Fruit fly (Drosophila melanogaster): ENCODE results near the gene CG8993.

Gene CG8993

DNA sequence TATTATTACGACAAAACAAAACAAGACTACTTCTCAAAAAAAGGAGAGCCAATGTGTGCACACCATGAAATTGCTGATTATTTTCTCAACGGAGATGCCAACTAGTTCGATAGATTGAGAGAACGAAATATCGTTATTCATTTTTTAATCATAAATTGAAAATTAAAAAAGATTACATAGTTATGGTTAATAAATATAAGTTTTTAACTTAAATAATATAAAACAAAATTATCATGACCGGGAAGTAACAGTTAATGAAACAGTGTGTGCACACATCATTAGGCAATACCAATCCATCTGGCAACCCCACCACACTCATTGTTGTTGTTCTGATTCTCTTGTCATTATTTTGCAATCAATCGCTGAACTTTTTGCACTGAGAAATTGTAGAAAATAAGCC is at the start of gene CG8993, which contains the start of gene CG1317:
Gene CG8993 (plus strand): TSS at position 318 of the 400 bp plus-strand sequence.
Gene CG1317 (minus strand): TSS at position 58 of the 400 bp plus-strand sequence.
- TF ChIP-seq pan (optimal IDR thresholded peaks at IDR 0.05) (no peak), usp (GFP tag; optimal IDR thresholded peaks at IDR 0.05) (no peak), psq (optimal IDR thresholded peaks at IDR 0.05) (no peak), CG8478 (optimal IDR thresholded peaks at IDR 0.05) (no peak), EcR (GFP tag; optimal IDR thresholded peaks at IDR 0.05) (no peak), Dll (optimal IDR thresholded peaks at IDR 0.05) (no peak)

DNA sequence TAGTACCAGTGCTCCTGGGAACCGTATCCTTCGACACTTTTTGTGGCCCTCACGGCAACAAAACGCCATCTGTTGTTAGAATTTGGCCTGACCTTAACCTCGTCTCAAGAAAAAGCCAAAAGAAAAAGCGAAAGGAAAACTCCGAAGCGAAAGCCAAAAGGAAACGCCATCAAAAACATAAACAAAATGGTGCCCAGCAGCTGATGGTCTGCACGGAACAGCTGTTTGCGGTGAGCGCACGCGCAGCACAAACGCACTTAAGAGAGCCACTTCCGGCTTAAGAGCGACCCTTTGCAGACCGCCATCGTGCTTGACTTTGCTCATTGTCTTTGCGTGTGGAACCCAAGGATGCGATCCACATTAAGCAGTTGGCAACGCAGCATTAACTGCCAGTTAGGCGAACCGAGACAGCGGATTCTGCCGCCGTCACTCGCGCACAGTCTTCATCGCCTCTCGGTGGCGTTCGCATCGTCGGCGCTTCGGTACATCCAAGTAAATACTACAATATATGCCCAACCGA is 49.7 kb upstream of the CG8993 start, which contains the start of gene MsR1:
Gene MsR1 (plus strand): TSS at position 437 of the 520 bp plus-strand sequence.
- TF ChIP-seq Dll (optimal IDR thresholded peaks at IDR 0.05) (no peak), EcR (GFP tag; optimal IDR thresholded peaks at IDR 0.05) (no peak), psq (optimal IDR thresholded peaks at IDR 0.05) (no peak), pan (optimal IDR thresholded peaks at IDR 0.05) (no peak), CG8478 (optimal IDR thresholded peaks at IDR 0.05) (no peak)

DNA sequence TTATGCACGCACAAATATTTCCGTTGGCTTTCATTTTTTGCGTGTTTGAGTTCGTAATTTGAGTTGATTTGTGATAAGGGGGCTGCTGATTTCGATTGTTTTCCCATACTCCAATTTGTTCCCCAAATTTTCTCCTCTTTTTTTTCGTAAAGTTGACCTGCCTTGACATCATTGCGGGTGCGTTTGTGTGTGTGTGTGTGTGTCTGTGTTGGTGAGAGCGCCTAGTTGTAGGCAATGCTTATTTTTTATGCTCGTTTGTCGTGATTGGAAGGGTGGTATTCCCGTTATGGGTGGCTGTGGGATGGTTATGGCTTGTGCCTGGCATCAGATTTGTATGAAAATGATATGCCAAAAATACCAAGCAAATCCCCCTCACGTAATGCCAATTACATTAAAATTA is 46.7 kb upstream of the CG8993 start:
- TF ChIP-seq pan (optimal IDR thresholded peaks at IDR 0.05): no peak

DNA sequence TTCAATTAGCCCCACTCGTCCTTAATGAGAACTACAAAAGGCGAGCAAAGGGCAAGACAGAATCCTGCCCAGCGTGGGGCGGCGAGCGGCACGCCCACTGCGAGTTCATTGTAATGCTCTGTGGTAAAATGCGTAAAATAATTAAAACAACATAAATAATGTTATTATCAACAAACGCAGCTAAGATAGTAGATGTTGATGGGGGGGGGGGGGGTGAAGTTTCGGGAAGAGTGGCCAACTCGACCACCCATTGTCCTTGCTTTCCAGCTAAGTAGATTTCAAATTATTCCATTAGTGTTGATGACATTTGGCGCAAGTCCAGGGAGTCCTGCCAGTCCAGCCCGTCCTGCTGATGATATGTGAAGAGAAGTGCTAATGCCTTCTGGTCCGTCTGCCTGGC is 43.2 kb upstream of the CG8993 start:
- no peak for TF ChIP-seq Dll (optimal IDR thresholded peaks at IDR 0.05)

DNA sequence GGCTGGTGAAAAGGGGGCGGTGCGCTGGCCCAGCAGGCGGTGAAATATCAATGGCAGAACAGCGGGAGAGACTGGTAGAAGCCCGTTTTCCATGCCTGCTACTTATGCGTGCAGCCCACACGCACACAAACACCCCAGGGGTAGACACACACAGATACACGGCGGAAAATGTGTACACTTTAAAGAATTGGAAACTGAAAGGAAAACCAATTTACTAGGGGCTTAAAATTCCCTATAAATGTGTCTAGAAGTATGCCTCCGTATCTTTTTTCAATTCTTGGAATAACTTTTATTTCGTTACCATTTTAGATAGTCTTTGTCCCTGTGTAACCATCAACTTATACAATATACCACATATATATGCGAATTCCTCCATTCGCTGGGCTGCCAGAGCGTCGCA is 39.8 kb upstream of the CG8993 start:
- TF ChIP-seq Dll (optimal IDR thresholded peaks at IDR 0.05) (no peak), EcR (GFP tag; optimal IDR thresholded peaks at IDR 0.05) (no peak), CG8478 (optimal IDR thresholded peaks at IDR 0.05) (no peak), psq (optimal IDR thresholded peaks at IDR 0.05) (no peak), pan (optimal IDR thresholded peaks at IDR 0.05) (no peak), usp (GFP tag; optimal IDR thresholded peaks at IDR 0.05) (no peak)

DNA sequence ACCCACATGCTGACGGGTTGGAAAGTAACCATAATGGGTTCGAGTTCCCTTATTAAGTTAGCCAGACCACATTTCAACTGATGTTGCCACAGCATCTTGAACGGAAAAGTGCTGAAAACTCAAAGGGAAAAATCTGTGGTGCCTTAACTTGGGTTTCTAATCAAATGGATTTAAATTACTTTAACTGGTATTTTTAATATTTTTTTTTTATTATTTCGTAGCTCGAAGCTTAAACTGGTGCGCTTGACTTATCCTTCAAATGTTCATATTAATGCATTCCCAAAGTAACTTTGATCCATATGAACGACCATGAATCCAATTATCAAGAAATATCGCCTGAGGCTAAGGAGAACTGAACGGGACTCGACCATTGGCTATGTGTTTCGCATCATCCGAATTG is 11.7 kb upstream of the CG8993 start, which contains the start of gene CG13801:
Gene CG13801 (plus strand): TSS at position 301 of the 400 bp plus-strand sequence.
- TF ChIP-seq psq (optimal IDR thresholded peaks at IDR 0.05): no peak
- no peak for TF ChIP-seq EcR (GFP tag; optimal IDR thresholded peaks at IDR 0.05)
- TF ChIP-seq Dll (optimal IDR thresholded peaks at IDR 0.05): no peak
- TF ChIP-seq pan (optimal IDR thresholded peaks at IDR 0.05): no peak
- TF ChIP-seq CG8478 (optimal IDR thresholded peaks at IDR 0.05): no peak
- no peak for TF ChIP-seq usp (GFP tag; optimal IDR thresholded peaks at IDR 0.05)

DNA sequence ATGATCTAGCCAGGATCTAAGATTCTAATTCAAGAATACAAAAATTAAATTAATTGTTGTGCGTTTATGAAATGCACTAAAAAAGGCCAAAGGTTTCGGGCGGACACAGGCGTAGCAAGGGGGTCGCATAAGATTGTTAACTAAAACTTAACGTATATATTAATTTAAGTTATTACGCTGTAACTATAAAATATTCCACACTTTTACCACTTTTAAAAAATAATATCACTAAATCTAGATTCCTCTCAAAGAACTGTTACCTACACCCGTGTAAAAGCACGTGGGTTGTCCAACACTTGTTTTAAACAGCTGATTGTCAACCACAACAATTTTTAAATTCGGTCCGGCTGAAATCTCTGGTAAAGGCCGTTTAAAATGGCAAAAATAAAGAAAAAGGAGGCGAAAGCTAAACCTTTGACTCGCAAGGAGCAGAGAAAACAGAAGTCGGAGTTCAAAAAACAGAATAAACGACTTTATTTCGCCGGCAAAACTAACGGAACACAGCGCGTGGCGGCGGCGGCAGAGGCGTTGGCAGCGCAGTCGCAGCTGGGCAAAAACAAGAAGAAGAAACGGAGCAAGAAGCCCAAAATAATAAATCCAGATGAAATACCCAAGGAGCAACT is 1.5 kb downstream of the CG8993 start, which contains the start of the genes mRpL23 and CG9004:
Gene mRpL23 (minus strand): TSS at position 284 of the 623 bp plus-strand sequence.
Gene CG9004 (plus strand): TSS at position 308 of the 623 bp plus-strand sequence.
- no peak for TF ChIP-seq Dll (optimal IDR thresholded peaks at IDR 0.05)
- TF ChIP-seq CG8478 (optimal IDR thresholded peaks at IDR 0.05): no peak
- no peak for TF ChIP-seq usp (GFP tag; optimal IDR thresholded peaks at IDR 0.05)
- TF ChIP-seq psq (optimal IDR thresholded peaks at IDR 0.05): no peak
- TF ChIP-seq EcR (GFP tag; optimal IDR thresholded peaks at IDR 0.05): no peak
- no peak for TF ChIP-seq pan (optimal IDR thresholded peaks at IDR 0.05)

DNA sequence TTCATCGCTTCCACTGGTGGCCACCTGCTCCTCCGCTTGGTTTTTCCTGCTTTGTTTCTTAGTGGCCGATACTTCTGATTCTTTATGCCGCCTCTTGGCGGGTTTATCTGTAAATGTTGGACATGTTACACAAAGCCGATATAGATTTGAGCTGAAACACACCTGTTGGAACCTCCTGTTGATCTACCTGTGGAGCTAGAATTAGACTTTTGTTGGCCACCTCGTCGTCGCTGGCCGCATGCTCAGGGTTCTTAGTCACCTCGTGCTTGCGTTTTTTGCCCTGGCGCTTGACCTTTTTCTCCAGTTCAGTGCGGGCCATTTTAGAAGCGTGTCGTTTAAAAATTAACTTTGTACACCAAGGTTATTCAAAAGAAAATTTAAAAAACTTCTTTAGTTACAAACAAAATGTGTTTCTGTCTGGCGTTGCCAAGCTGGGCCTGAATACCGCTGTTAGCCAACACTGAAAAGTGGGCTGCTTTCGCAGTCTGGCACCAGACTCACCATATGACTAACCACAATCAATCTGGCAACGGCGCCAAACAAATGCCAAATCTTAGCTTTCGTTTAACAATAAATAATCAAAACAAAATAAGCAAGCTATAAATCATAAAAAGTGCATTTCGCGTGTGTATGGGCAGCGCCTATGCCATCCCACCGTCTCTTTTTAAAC is 5.2 kb downstream of the CG8993 start, which contains the start of the genes CG15877 and Svil:
Gene CG15877 (minus strand): TSS at position 443 of the 670 bp plus-strand sequence.
Gene Svil (plus strand): TSS at position 542 of the 670 bp plus-strand sequence.
- TF ChIP-seq Dll (optimal IDR thresholded peaks at IDR 0.05): no peak
- TF ChIP-seq psq (optimal IDR thresholded peaks at IDR 0.05): no peak
- no peak for TF ChIP-seq EcR (GFP tag; optimal IDR thresholded peaks at IDR 0.05)
- TF ChIP-seq CG8478 (optimal IDR thresholded peaks at IDR 0.05): no peak

DNA sequence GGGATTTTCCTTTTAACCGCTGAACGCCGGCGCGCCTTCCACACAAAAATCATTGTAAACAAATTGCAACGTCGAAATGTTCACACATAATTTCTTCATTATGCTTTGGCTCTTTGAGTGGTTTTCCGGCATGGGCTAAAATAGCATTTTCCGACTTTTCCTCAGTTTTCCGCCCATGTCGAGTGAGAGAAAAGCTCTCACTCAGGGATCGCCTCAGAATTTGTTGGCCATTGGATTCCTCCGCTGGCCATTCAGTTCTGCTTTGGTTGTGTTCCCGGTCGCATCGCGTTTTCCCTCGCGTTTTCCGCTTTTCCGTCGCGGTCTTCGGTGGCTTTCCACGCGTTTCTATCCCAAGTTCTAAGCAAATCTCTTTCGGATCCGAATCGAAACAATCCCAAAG is 6.5 kb downstream of the CG8993 start:
- TF ChIP-seq usp (GFP tag; optimal IDR thresholded peaks at IDR 0.05): no peak
- no peak for TF ChIP-seq CG8478 (optimal IDR thresholded peaks at IDR 0.05)
- no peak for TF ChIP-seq EcR (GFP tag; optimal IDR thresholded peaks at IDR 0.05)

DNA sequence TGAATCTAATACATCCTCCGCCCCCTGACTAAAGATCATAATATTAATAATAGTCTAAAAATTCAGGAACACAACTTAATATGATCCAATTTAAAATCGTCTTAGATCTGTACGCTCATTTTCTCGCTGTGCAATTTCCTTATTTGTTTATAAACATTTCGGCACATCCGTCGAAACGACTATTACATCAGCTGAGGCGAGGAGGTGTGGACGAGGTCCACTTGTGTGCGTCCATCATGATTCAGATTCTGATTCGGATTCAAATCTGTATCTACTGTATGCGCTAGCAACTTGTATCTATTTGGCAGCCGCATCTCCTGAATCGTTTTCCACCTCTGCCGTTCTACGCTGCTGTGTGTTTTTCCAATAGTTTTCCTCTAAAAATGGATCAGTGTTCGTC is 7.5 kb downstream of the CG8993 start:
- TF ChIP-seq CG8478 (optimal IDR thresholded peaks at IDR 0.05) (no peak), Dll (optimal IDR thresholded peaks at IDR 0.05) (no peak), psq (optimal IDR thresholded peaks at IDR 0.05) (no peak), usp (GFP tag; optimal IDR thresholded peaks at IDR 0.05) (no peak), EcR (GFP tag; optimal IDR thresholded peaks at IDR 0.05) (no peak), pan (optimal IDR thresholded peaks at IDR 0.05) (no peak)

DNA sequence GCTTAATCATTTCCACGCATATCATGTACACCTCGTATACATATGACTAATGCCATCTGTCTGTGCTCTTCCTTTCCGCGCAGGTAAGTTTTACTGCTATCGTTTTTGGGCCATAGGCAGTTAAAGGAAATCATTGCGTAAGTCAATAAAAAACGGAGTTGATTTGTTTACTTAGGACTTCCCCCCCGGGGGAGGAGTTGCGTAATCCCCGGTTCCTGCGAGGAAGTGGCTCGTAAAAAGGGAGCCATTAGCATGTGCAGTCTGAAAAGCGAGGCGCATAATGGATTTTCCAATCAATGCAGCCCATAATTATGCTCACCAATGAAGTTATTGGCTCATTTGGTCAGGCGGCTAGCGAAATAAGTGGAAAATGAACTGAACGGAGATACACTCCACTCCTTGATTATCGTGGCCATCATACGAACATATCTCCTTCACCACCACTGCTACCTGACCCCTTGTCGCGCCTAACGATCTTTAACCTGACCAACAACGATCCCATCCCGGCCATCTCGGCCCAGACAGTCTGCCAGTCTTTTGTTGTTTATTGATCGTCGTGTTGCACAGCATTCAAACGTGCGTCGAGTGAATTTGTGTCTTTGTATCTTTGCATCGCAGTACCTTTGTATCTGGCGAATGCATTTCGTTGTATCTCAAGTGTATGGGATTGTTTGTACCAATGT is 13.5 kb downstream of the CG8993 start:
- TF ChIP-seq EcR (GFP tag; optimal IDR thresholded peaks at IDR 0.05) (no peak), psq (optimal IDR thresholded peaks at IDR 0.05) (no peak), pan (optimal IDR thresholded peaks at IDR 0.05) (no peak), Dll (optimal IDR thresholded peaks at IDR 0.05) (no peak), usp (GFP tag; optimal IDR thresholded peaks at IDR 0.05) (no peak), CG8478 (optimal IDR thresholded peaks at IDR 0.05) (no peak)

DNA sequence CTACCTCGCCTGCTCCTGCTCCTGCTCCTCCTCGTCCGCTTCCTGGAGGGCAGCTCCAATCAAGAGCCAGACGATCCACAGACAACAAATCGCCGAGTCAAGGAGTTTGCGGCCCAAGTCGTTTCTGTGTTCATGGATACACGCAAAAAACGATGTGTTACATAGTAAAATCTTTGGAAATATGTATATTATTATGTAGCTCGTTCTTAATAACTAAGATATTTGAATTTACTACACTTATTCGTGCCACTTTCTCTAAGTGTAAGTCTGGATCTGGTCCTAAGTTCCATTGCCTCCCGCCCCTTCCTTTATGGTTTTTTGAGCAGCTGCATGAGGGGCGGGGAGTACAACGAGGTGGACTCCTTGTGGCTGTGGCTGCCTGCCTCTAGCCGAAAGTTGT is 14.4 kb downstream of the CG8993 start:
- TF ChIP-seq usp (GFP tag; optimal IDR thresholded peaks at IDR 0.05) (no peak), psq (optimal IDR thresholded peaks at IDR 0.05) (no peak), pan (optimal IDR thresholded peaks at IDR 0.05) (no peak), EcR (GFP tag; optimal IDR thresholded peaks at IDR 0.05) (no peak), CG8478 (optimal IDR thresholded peaks at IDR 0.05) (no peak), Dll (optimal IDR thresholded peaks at IDR 0.05) (no peak)

Data from whole organism.